Fruit fly (Drosophila melanogaster): Measurements from ENCODE around the gene Ctr9.

dm6 chr3L:1348935-1349334 lies 41.9 kb downstream of the Ctr9 start:
- TF ChIP-seq CG7045 (GFP tag; optimal IDR thresholded peaks at IDR 0.05) (no peak), cic (GFP tag; optimal IDR thresholded peaks at IDR 0.05) (no peak), cnc (optimal IDR thresholded peaks at IDR 0.05) (no peak), Hr96 (GFP tag; optimal IDR thresholded peaks at IDR 0.05) (no peak), CG7101 (tag; optimal IDR thresholded peaks at IDR 0.05) (no peak), Mnt (GFP tag; optimal IDR thresholded peaks at IDR 0.05) (no peak), CG33017 (tag; optimal IDR thresholded peaks at IDR 0.05) (no peak), Crg-1 (GFP tag; optimal IDR thresholded peaks at IDR 0.05) (no peak), CG12768 (GFP tag; optimal IDR thresholded peaks at IDR 0.05) (no peak), kay (GFP tag; ENCODE audit: borderline replicate concordance) (no peak), ovo (GFP tag; optimal IDR thresholded peaks at IDR 0.05) (no peak), CG5204 (GFP tag; optimal IDR thresholded peaks at IDR 0.05) (no peak), Clk (GFP tag; optimal IDR thresholded peaks at IDR 0.05) (no peak)

All from whole organism, adult.